Fruit fly (Drosophila melanogaster) whole organism, adult: ENCODE results near the gene CG7950.

Experiments used
- CG11617 ChIP-seq: fragments of 200-800 bp; sonication (Bioruptor generic); optimal IDR thresholded peaks from 2 replicates; lab custom pipeline; 2017; ENCODE audit warnings: mild to moderate bottlenecking, missing biosample characterization, missing genetic modification reagents, missing genetic modification characterization
- CG12768 ChIP-seq: fragments of 200-800 bp; sonication (Bioruptor generic); optimal IDR thresholded peaks from 2 replicates; lab custom pipeline; 2017; ENCODE audit warnings: missing biosample characterization, missing genetic modification characterization, mild to moderate bottlenecking, moderate library complexity, missing genetic modification reagents
- CG14711 ChIP-seq: fragments of 200-800 bp; sonication (Bioruptor generic); optimal IDR thresholded peaks from 2 replicates; lab custom pipeline; 2018; ENCODE audit warnings: missing biosample characterization, mild to moderate bottlenecking, missing genetic modification characterization, moderate library complexity
- CG1620 ChIP-seq: fragments of 200-800 bp; sonication (Bioruptor generic); optimal IDR thresholded peaks from 2 replicates; lab custom pipeline; 2016; ENCODE audit warnings: missing biosample characterization, missing genetic modification characterization
- CG33017 ChIP-seq: fragments of 200-800 bp; sonication (Bioruptor generic); optimal IDR thresholded peaks from 2 replicates; lab custom pipeline; 2018; ENCODE audit warnings: missing biosample characterization, mild to moderate bottlenecking, missing genetic modification characterization, moderate library complexity
- CG5204 ChIP-seq: fragments of 200-800 bp; sonication (Bioruptor generic); optimal IDR thresholded peaks from 2 replicates; lab custom pipeline; 2016; ENCODE audit warnings: missing biosample characterization, missing genetic modification characterization
- CG7045 ChIP-seq: fragments of 200-800 bp; sonication (Bioruptor generic); optimal IDR thresholded peaks from 2 replicates; lab custom pipeline; 2017; ENCODE audit warnings: missing biosample characterization, mild to moderate bottlenecking, missing genetic modification characterization
- CG7101 ChIP-seq: fragments of 200-800 bp; sonication (Bioruptor generic); optimal IDR thresholded peaks from 2 replicates; lab custom pipeline; 2018; ENCODE audit warnings: missing biosample characterization, mild to moderate bottlenecking, missing genetic modification characterization, moderate library complexity
- Clk ChIP-seq: fragments of 200-800 bp; sonication (Bioruptor generic); optimal IDR thresholded peaks from 2 replicates; lab custom pipeline; 2017; ENCODE audit warnings: missing biosample characterization, missing genetic modification characterization
- Crg-1 ChIP-seq: fragments of 200-800 bp; sonication (Bioruptor generic); optimal IDR thresholded peaks from 2 replicates; lab custom pipeline; 2016; ENCODE audit warnings: missing biosample characterization, missing genetic modification characterization
- Hr96 ChIP-seq: fragments of 200-800 bp; sonication (Bioruptor generic); optimal IDR thresholded peaks from 2 replicates; lab custom pipeline; 2016; ENCODE audit warnings: missing biosample characterization, missing genetic modification characterization
- Mnt ChIP-seq: fragments of 200-800 bp; sonication (Bioruptor generic); optimal IDR thresholded peaks from 2 replicates; lab custom pipeline; 2016; ENCODE audit warnings: missing biosample characterization, mild to moderate bottlenecking, missing genetic modification characterization
- bab1 ChIP-seq: fragments of 200-800 bp; sonication (Bioruptor generic); optimal IDR thresholded peaks from 3 replicates; lab custom pipeline; 2019; ENCODE audit warnings: missing biosample characterization, mild to moderate bottlenecking, missing genetic modification characterization, moderate library complexity
- cic ChIP-seq: fragments of 200-800 bp; sonication (Bioruptor generic); optimal IDR thresholded peaks from 2 replicates; lab custom pipeline; 2017; ENCODE audit warnings: missing biosample characterization, mild to moderate bottlenecking, missing genetic modification characterization, moderate library complexity
- cnc ChIP-seq, 2 experiments: fragments of >200 bp; optimal IDR thresholded peaks; 2 replicates each; lab custom pipeline; 2017
- kay ChIP-seq: fragments of 200-800 bp; sonication (Bioruptor generic); peaks from one replicate; lab custom pipeline; 2016; ENCODE audit warnings: missing biosample characterization, missing genetic modification characterization, borderline replicate concordance
- ovo ChIP-seq: fragments of 200-800 bp; sonication (Bioruptor generic); optimal IDR thresholded peaks from 2 replicates; lab custom pipeline; 2016; ENCODE audit warnings: missing biosample characterization, missing genetic modification characterization
- pad ChIP-seq: fragments of 200-800 bp; sonication (Bioruptor generic); optimal IDR thresholded peaks from 3 replicates; lab custom pipeline; 2017; ENCODE audit warnings: missing biosample characterization, missing genetic modification characterization, mild to moderate bottlenecking, moderate library complexity, missing genetic modification reagents
- tj ChIP-seq: fragments of 200-800 bp; sonication (Bioruptor generic); optimal IDR thresholded peaks from 3 replicates; lab custom pipeline; 2017; ENCODE audit warnings: missing biosample characterization, mild to moderate bottlenecking, missing genetic modification characterization, moderate library complexity
- toe ChIP-seq: fragments of 200-800 bp; sonication (Bioruptor generic); optimal IDR thresholded peaks from 2 replicates; lab custom pipeline; 2016; ENCODE audit warnings: missing biosample characterization, missing genetic modification characterization

Gene CG7950

dm6 chr3R:30032281-30032680 lies 24.4 kb upstream of the CG7950 start:
- TF ChIP-seq Crg-1 (GFP tag; lab: Kevin White, UChicago) (no peak), CG11617 (GFP tag; lab: Kevin White, UChicago) (no peak), kay (no peak), Clk (GFP tag; lab: Kevin White, UChicago) (no peak), Mnt (no peak), Hr96 (GFP tag; lab: Kevin White, UChicago) (no peak)

- TF ChIP-seq CG7045 (GFP tag; lab: Kevin White, UChicago), result no peak
- no peak for TF ChIP-seq pad (GFP tag; lab: Kevin White, UChicago)
- no peak for TF ChIP-seq toe (GFP tag; lab: Kevin White, UChicago)
These were observed 20.1 kb upstream of the CG7950 start, which contains the start of gene ZIPIC for dm6 chr3R:30036609-30037008. Gene ZIPIC (minus strand): TSS chr3R:30036870.

dm6 chr3R:30037630-30038029 lies 19.0 kb upstream of the CG7950 start, which contains the start of gene ocn:
Gene ocn (minus strand): TSS chr3R:30037730.
- TF ChIP-seq pad (GFP tag; lab: Kevin White, UChicago) (no peak), ovo (no peak), CG1620 (no peak)

- TF ChIP-seq CG11617 (GFP tag; lab: Kevin White, UChicago), result no peak
- TF ChIP-seq CG7045 (GFP tag; lab: Kevin White, UChicago), result no peak
- no peak for TF ChIP-seq cic
These were observed 18.0 kb upstream of the CG7950 start, which contains the start of gene janB for dm6 chr3R:30038628-30039027. Gene janB (minus strand): TSS chr3R:30038728.

- TF ChIP-seq bab1 (peak; percentile 65), cic (no peak), CG5204 (GFP tag; lab: Kevin White, UChicago) (no peak), CG12768 (GFP tag; lab: Kevin White, UChicago) (no peak), CG11617 (GFP tag; lab: Kevin White, UChicago) (peak; percentile 20), CG14711 (tag; lab: Kevin White, UChicago) (peak; percentile 19), tj (no peak), Hr96 (GFP tag; lab: Kevin White, UChicago) (no peak), CG7045 (GFP tag; lab: Kevin White, UChicago) (no peak), Crg-1 (GFP tag; lab: Kevin White, UChicago) (peak; percentile 45), CG33017 (tag; lab: Kevin White, UChicago) (no peak), CG7101 (tag; lab: Kevin White, UChicago) (peak; percentile 0), ovo (no peak), CG1620 (peak; percentile 45), kay (no peak), Mnt (peak; percentile 33)
These were observed 17.2 kb upstream of the CG7950 start, which contains the start of the genes janA, Sry-alpha and Sry-beta for dm6 chr3R:30039494-30039893. Gene janA (minus strand): TSS chr3R:30039533. Gene Sry-alpha (plus strand): TSS chr3R:30039719. Gene Sry-beta (plus strand): TSS chr3R:30039719.

dm6 chr3R:30040879-30041278 lies 15.8 kb upstream of the CG7950 start:
- TF ChIP-seq cnc (optimal IDR thresholded peaks at IDR 0.05; lab: Kevin White, UChicago), result no peak
- TF ChIP-seq tj, result no peak
- no peak for TF ChIP-seq Hr96 (GFP tag; lab: Kevin White, UChicago)
- no peak for TF ChIP-seq CG5204 (GFP tag; lab: Kevin White, UChicago)
- no peak for TF ChIP-seq Mnt
- TF ChIP-seq bab1, result no peak
- no peak for TF ChIP-seq CG7101 (tag; lab: Kevin White, UChicago)

- TF ChIP-seq ovo (no peak), cic (peak; percentile 45), CG7101 (tag; lab: Kevin White, UChicago) (peak; percentile 74), CG14711 (tag; lab: Kevin White, UChicago) (peak; percentile 60), CG11617 (GFP tag; lab: Kevin White, UChicago) (peak; percentile 73), CG1620 (peak; percentile 90), Clk (GFP tag; lab: Kevin White, UChicago) (peak; percentile 59), CG33017 (tag; lab: Kevin White, UChicago) (peak; percentile 61), Crg-1 (GFP tag; lab: Kevin White, UChicago) (peak; percentile 71), CG12768 (GFP tag; lab: Kevin White, UChicago) (peak; percentile 65), cnc (optimal IDR thresholded peaks at IDR 0.05; lab: Kevin White, UChicago) (no peak), Hr96 (GFP tag; lab: Kevin White, UChicago) (peak; percentile 90), kay (no peak), tj (peak; percentile 85), bab1 (peak; percentile 76), toe (GFP tag; lab: Kevin White, UChicago) (peak; percentile 87), Mnt (peak; percentile 85), CG5204 (GFP tag; lab: Kevin White, UChicago) (no peak), CG7045 (GFP tag; lab: Kevin White, UChicago) (peak; percentile 73), pad (GFP tag; lab: Kevin White, UChicago) (peak; percentile 64)
These were observed 13.4 kb upstream of the CG7950 start, which contains the start of gene Sry-delta for dm6 chr3R:30043139-30043744. Gene Sry-delta (plus strand): TSS chr3R:30043341.
